Worm (Caenorhabditis elegans) whole organism, young adult: ENCODE measurements around the gene F52H2.15.

ENCODE experiments used
- B0035.1 ChIP-seq: sonication (generic microtip); optimal IDR thresholded peaks from 2 replicates; lab custom pipeline; 2016; ENCODE audit warnings: missing genetic modification characterization, mild to moderate bottlenecking, missing compliant biosample characterization, missing genotype, missing genetic modification reagents
- C17E4.6 ChIP-seq: fragments of 200-800 bp; sonication (Bioruptor generic); IDR thresholded peaks from 2 replicates; pipeline ENCODE4 v1.3.6; 2022; ENCODE audit warnings: missing genetic modification reagents, missing genetic modification characterization, missing compliant biosample characterization
- D2030.7 ChIP-seq: fragments of 200-800 bp; sonication (Bioruptor generic); IDR thresholded peaks from 2 replicates; pipeline ENCODE4 v1.3.6; 2022; ENCODE audit warnings: missing genetic modification reagents, missing genetic modification characterization, missing compliant biosample characterization
- F10E7.11 ChIP-seq: sonication (generic microtip); optimal IDR thresholded peaks from 2 replicates; lab custom pipeline; 2017; ENCODE audit warnings: mild to moderate bottlenecking, missing genetic modification characterization, moderate library complexity, missing compliant biosample characterization
- F37B4.10 ChIP-seq: fragments of 200-800 bp; sonication (Bioruptor generic); IDR thresholded peaks from 2 replicates; pipeline ENCODE4 v1.3.6; 2022; ENCODE audit warnings: missing genetic modification characterization, missing compliant biosample characterization
- F49E8.2 ChIP-seq: sonication (generic microtip); optimal IDR thresholded peaks from 3 replicates; lab custom pipeline; 2017; ENCODE audit warnings: missing genetic modification characterization, mild to moderate bottlenecking, missing compliant biosample characterization, antibody characterized with exemption, moderate library complexity; ENCODE audit not compliant: insufficient read depth
- F57A8.1 ChIP-seq: fragments of 200-800 bp; sonication (Bioruptor generic); optimal IDR thresholded peaks from 2 replicates; lab custom pipeline; 2018; ENCODE audit warnings: mild to moderate bottlenecking, missing genetic modification characterization, moderate library complexity, missing compliant biosample characterization
- T07F8.4 ChIP-seq: sonication (generic microtip); optimal IDR thresholded peaks from 2 replicates; lab custom pipeline; 2016; ENCODE audit warnings: mild to moderate bottlenecking, missing genetic modification characterization, moderate library complexity, missing compliant biosample characterization
- Y56A3A.18 ChIP-seq: fragments of 200-800 bp; sonication (Bioruptor generic); IDR thresholded peaks from 2 replicates; pipeline ENCODE4 v1.3.6; 2022; ENCODE audit warnings: missing genetic modification reagents, missing genetic modification characterization, missing compliant biosample characterization
- Y95B8A.8 ChIP-seq: fragments of 200-800 bp; sonication (Bioruptor generic); IDR thresholded peaks from 2 replicates; pipeline ENCODE4 v1.3.6; 2022; ENCODE audit warnings: missing genetic modification reagents, missing genetic modification characterization, missing compliant biosample characterization
- athp-1 ChIP-seq: sonication (generic microtip); optimal IDR thresholded peaks from 2 replicates; lab custom pipeline; 2017; ENCODE audit warnings: mild to moderate bottlenecking, missing genetic modification characterization, missing compliant biosample characterization
- attf-5 ChIP-seq: fragments of 200-800 bp; sonication (Bioruptor generic); optimal IDR thresholded peaks from 2 replicates; lab custom pipeline; 2018; ENCODE audit warnings: mild to moderate bottlenecking, missing genetic modification characterization, missing compliant biosample characterization
- attf-6 ChIP-seq: fragments of 200-800 bp; sonication (Bioruptor generic); IDR thresholded peaks from 2 replicates; pipeline ENCODE4 v1.3.6; 2022; ENCODE audit warnings: missing genetic modification reagents, missing genetic modification characterization, missing compliant biosample characterization
- bed-2 ChIP-seq: fragments of 200-800 bp; sonication (Bioruptor generic); IDR thresholded peaks from 2 replicates; pipeline ENCODE4 v1.3.6; 2022; ENCODE audit warnings: missing genetic modification reagents, missing genetic modification characterization, missing compliant biosample characterization
- ceh-100 ChIP-seq: fragments of 200-800 bp; sonication (Bioruptor generic); IDR thresholded peaks from 2 replicates; pipeline ENCODE4 v1.3.6; 2022; ENCODE audit warnings: missing genetic modification reagents, missing genetic modification characterization, missing compliant biosample characterization
- ceh-27 ChIP-seq: fragments of 200-800 bp; sonication (Bioruptor generic); optimal IDR thresholded peaks from 2 replicates; lab custom pipeline; 2018; ENCODE audit warnings: mild to moderate bottlenecking, missing genetic modification characterization, moderate library complexity, missing compliant biosample characterization
- ceh-79 ChIP-seq: sonication (generic microtip); optimal IDR thresholded peaks from 2 replicates; lab custom pipeline; 2017; ENCODE audit warnings: mild to moderate bottlenecking, missing genetic modification characterization, missing compliant biosample characterization
- chd-7 ChIP-seq: sonication (generic microtip); optimal IDR thresholded peaks from 2 replicates; lab custom pipeline; 2016; ENCODE audit warnings: mild to moderate bottlenecking, missing genetic modification characterization, moderate library complexity, missing compliant biosample characterization
- efl-1 ChIP-seq: fragments of 150-350 bp; optimal IDR thresholded peaks from 2 replicates; lab custom pipeline; 2014; ENCODE audit warnings: missing biosample characterization, missing genetic modification reagents, missing genetic modification characterization
- egl-44 ChIP-seq: fragments of 200-800 bp; sonication (Bioruptor generic); IDR thresholded peaks from 2 replicates; pipeline ENCODE4 v1.3.6; 2022; ENCODE audit warnings: missing genetic modification reagents, missing genetic modification characterization, missing compliant biosample characterization
- ekl-4 ChIP-seq: fragments of 200-800 bp; sonication (Bioruptor generic); IDR thresholded peaks from 2 replicates; pipeline ENCODE4 v1.3.6; 2022; ENCODE audit warnings: missing genetic modification reagents, missing genetic modification characterization, missing compliant biosample characterization
- ets-4 ChIP-seq: fragments of 200-800 bp; sonication (Bioruptor generic); optimal IDR thresholded peaks from 2 replicates; lab custom pipeline; 2018; ENCODE audit warnings: mild to moderate bottlenecking, missing genetic modification characterization, missing compliant biosample characterization
- hlh-26 ChIP-seq: fragments of 200-800 bp; sonication (Bioruptor generic); conservative IDR thresholded peaks from 2 replicates; pipeline ENCODE4 v1.3.6; 2022; ENCODE audit warnings: missing genetic modification reagents, missing genetic modification characterization, missing compliant biosample characterization
- hrde-1 ChIP-seq: sonication (generic microtip); optimal IDR thresholded peaks from 2 replicates; lab custom pipeline; 2016; ENCODE audit warnings: missing genetic modification characterization, mild to moderate bottlenecking, missing compliant biosample characterization, moderate library complexity, missing genotype, missing genetic modification reagents, borderline replicate concordance
- let-607 ChIP-seq, 2 experiments: fragments of 200-800 bp in 1 of 2; sonication (Bioruptor generic) in 1 of 2; sonication (generic microtip) in 1 of 2; optimal IDR thresholded peaks; 2 replicates each; lab custom pipeline; 2016 to 2018; ENCODE audit warnings: mild to moderate bottlenecking in 2 of 2, missing compliant biosample characterization in 2 of 2, missing genetic modification characterization in 2 of 2, moderate library complexity in 2 of 2, missing genotype in 1 of 2
- lin-40 ChIP-seq: sonication (generic microtip); optimal IDR thresholded peaks from 2 replicates; lab custom pipeline; 2016; ENCODE audit warnings: missing genetic modification characterization, mild to moderate bottlenecking, missing compliant biosample characterization, missing genotype, missing genetic modification reagents
- lir-1 ChIP-seq: fragments of 200-800 bp; sonication (Bioruptor generic); conservative IDR thresholded peaks from 2 replicates; pipeline ENCODE4 v1.3.6; 2022; ENCODE audit warnings: missing genetic modification reagents, missing genetic modification characterization, missing compliant biosample characterization
- lsl-1 ChIP-seq: fragments of 200-800 bp; sonication (Bioruptor generic); optimal IDR thresholded peaks from 2 replicates; lab custom pipeline; 2018; ENCODE audit warnings: mild to moderate bottlenecking, missing genetic modification characterization, moderate library complexity, missing compliant biosample characterization
- mel-28 ChIP-seq: sonication (generic microtip); optimal IDR thresholded peaks from 2 replicates; lab custom pipeline; 2016; ENCODE audit warnings: borderline replicate concordance, mild to moderate bottlenecking, missing genetic modification characterization, missing compliant biosample characterization
- nfya-2 ChIP-seq: fragments of 200-800 bp; sonication (Bioruptor generic); IDR thresholded peaks from 2 replicates; pipeline ENCODE4 v1.3.6; 2022; ENCODE audit warnings: missing genetic modification reagents, missing genetic modification characterization, missing compliant biosample characterization
- nhr-80 ChIP-seq: sonication (generic microtip); optimal IDR thresholded peaks from 2 replicates; lab custom pipeline; 2016; ENCODE audit warnings: missing genetic modification characterization, missing compliant biosample characterization
- pbrm-1 ChIP-seq: fragments of 200-800 bp; sonication (Bioruptor generic); IDR thresholded peaks from 2 replicates; pipeline ENCODE4 v1.3.6; 2022; ENCODE audit warnings: missing genetic modification reagents, missing genetic modification characterization, missing compliant biosample characterization
- repo-1 ChIP-seq: sonication (generic microtip); optimal IDR thresholded peaks from 2 replicates; lab custom pipeline; 2017; ENCODE audit warnings: mild to moderate bottlenecking, missing genetic modification characterization, missing compliant biosample characterization
- rpc-1 ChIP-seq, 2 experiments: fragments of 150-350 bp in 1 of 2; sonication (generic microtip) in 1 of 2; optimal IDR thresholded peaks; 2 replicates each; lab custom pipeline; 2014 to 2018; ENCODE audit warnings: missing biosample characterization in 1 of 2, missing genetic modification characterization in 1 of 2, missing genetic modification reagents in 1 of 2, missing genotype in 1 of 2
- sdz-38 ChIP-seq: sonication (generic microtip); optimal IDR thresholded peaks from 2 replicates; lab custom pipeline; 2016; ENCODE audit warnings: missing genotype, missing genetic modification characterization, missing compliant biosample characterization
- snpc-1.3 ChIP-seq: sonication (generic microtip); optimal IDR thresholded peaks from 2 replicates; lab custom pipeline; 2017; ENCODE audit warnings: missing genetic modification characterization, mild to moderate bottlenecking, missing compliant biosample characterization, antibody characterized with exemption, moderate library complexity, missing genotype, missing genetic modification reagents; ENCODE audit not compliant: insufficient read depth
- sptf-2 ChIP-seq: fragments of 200-800 bp; sonication (Bioruptor generic); optimal IDR thresholded peaks from 2 replicates; lab custom pipeline; 2018; ENCODE audit warnings: mild to moderate bottlenecking, missing genetic modification characterization, missing compliant biosample characterization
- tbp1 ChIP-seq: fragments of 200-800 bp; sonication (Bioruptor generic); optimal IDR thresholded peaks from 2 replicates; lab custom pipeline; 2018; ENCODE audit warnings: mild to moderate bottlenecking, missing genetic modification characterization, missing compliant biosample characterization
- tbx-9 ChIP-seq: sonication (generic microtip); optimal IDR thresholded peaks from 2 replicates; lab custom pipeline; 2016; ENCODE audit warnings: borderline replicate concordance, missing genetic modification characterization, inconsistent platforms, missing compliant biosample characterization
- unc-130 ChIP-seq: sonication (generic microtip); optimal IDR thresholded peaks from 2 replicates; lab custom pipeline; 2016; ENCODE audit warnings: missing genetic modification reagents, missing genetic modification characterization, missing compliant biosample characterization
- xnd-1 ChIP-seq: sonication (generic microtip); optimal IDR thresholded peaks from 2 replicates; lab custom pipeline; 2016; ENCODE audit warnings: missing genotype, missing genetic modification reagents, missing genetic modification characterization, missing compliant biosample characterization
- zim-3 ChIP-seq: sonication (generic microtip); optimal IDR thresholded peaks from 2 replicates; lab custom pipeline; 2017; ENCODE audit warnings: mild to moderate bottlenecking, missing genetic modification characterization, moderate library complexity, missing compliant biosample characterization
- ztf-3 ChIP-seq: fragments of 200-800 bp; sonication (Bioruptor generic); optimal IDR thresholded peaks from 2 replicates; lab custom pipeline; 2018; ENCODE audit warnings: mild to moderate bottlenecking, missing genetic modification characterization, missing compliant biosample characterization

Gene F52H2.15

ce11 chrX:2613077-2613476 is 47.9 kb downstream of the F52H2.15 start (continued):
- peak; percentile 97 for TF ChIP-seq tbp1
- peak; percentile 76 for TF ChIP-seq F57A8.1 (GFP tag; lab: Kevin White, UChicago)
- no peak for TF ChIP-seq hlh-26
- peak; percentile 64 for TF ChIP-seq hrde-1 (tag; lab: Kevin White, UChicago)
- TF ChIP-seq egl-44 (GFP tag; lab: Robert Waterston, UW), result peak; percentile 82; the same call in 1 of the 2 replicates
- peak; percentile 89 for TF ChIP-seq ceh-79 (tag; lab: Kevin White, UChicago)
- TF ChIP-seq D2030.7, result peak; percentile 82
- TF ChIP-seq mel-28 (tag; lab: Kevin White, UChicago), result peak; percentile 45
- no peak for TF ChIP-seq sdz-38 (tag; lab: Kevin White, UChicago)
- 0 out of 2 replicates have a peak, but pooled peaks have one; percentile 47 for TF ChIP-seq nfya-2 (GFP tag; lab: Robert Waterston, UW)
- 0 out of 2 replicates have a peak, but pooled peaks have one; percentile 26 for TF ChIP-seq F37B4.10 (GFP tag; lab: Robert Waterston, UW)
- TF ChIP-seq C17E4.6, result peak; percentile 37; the same call in 1 of the 2 replicates
- TF ChIP-seq F49E8.2, result no peak
- TF ChIP-seq pbrm-1 (GFP tag; lab: Robert Waterston, UW), result peak; percentile 90
- TF ChIP-seq F10E7.11 (tag; lab: Kevin White, UChicago), result peak; percentile 7
- TF ChIP-seq ceh-27 (GFP tag; lab: Kevin White, UChicago), result peak; percentile 76
- no peak for TF ChIP-seq ets-4 (GFP tag; lab: Kevin White, UChicago)
- TF ChIP-seq unc-130 (GFP tag; lab: Kevin White, UChicago), result peak; percentile 69
- TF ChIP-seq Y95B8A.8, result no peak
- TF ChIP-seq ceh-100 (GFP tag; lab: Robert Waterston, UW), result peak; percentile 28; the same call in 1 of the 2 replicates
- TF ChIP-seq lin-40 (tag; lab: Kevin White, UChicago), result peak; percentile 80
- TF ChIP-seq athp-1 (tag; lab: Kevin White, UChicago), result peak; percentile 61
- TF ChIP-seq chd-7 (tag; lab: Kevin White, UChicago), result peak; percentile 81
- TF ChIP-seq ztf-3 (GFP tag; lab: Kevin White, UChicago), result no peak
- TF ChIP-seq B0035.1 (tag; lab: Kevin White, UChicago), result peak; percentile 20
- TF ChIP-seq ekl-4 (GFP tag; lab: Robert Waterston, UW), result peak; percentile 74
- TF ChIP-seq nhr-80 (tag; lab: Kevin White, UChicago), result peak; percentile 51
- no peak for TF ChIP-seq sptf-2
- peak; percentile 61 for TF ChIP-seq T07F8.4 (tag; lab: Kevin White, UChicago)
- peak; percentile 71 for TF ChIP-seq zim-3 (tag; lab: Kevin White, UChicago)
- peak; percentile 94 for TF ChIP-seq rpc-1 (optimal IDR thresholded peaks at IDR 0.05; lab: Kevin White, UChicago)
- peak; percentile 94 for TF ChIP-seq rpc-1 (tag; optimal IDR thresholded peaks at IDR 0.05; lab: Kevin White, UChicago)
- peak; percentile 64 for TF ChIP-seq snpc-1.3
- peak; percentile 24 for TF ChIP-seq repo-1 (tag; lab: Kevin White, UChicago)
- no peak for TF ChIP-seq bed-2 (GFP tag; lab: Robert Waterston, UW)
- TF ChIP-seq tbx-9 (tag; lab: Kevin White, UChicago), result peak; percentile 69
- no peak for TF ChIP-seq lsl-1
- TF ChIP-seq efl-1 (GFP tag; lab: Kevin White, UChicago), result no peak
- peak; percentile 69 for TF ChIP-seq attf-5 (GFP tag; lab: Kevin White, UChicago)
- TF ChIP-seq attf-6 (GFP tag; lab: Robert Waterston, UW), result peak; percentile 51; the same call in 1 of the 2 replicates
- TF ChIP-seq Y56A3A.18 (GFP tag; lab: Robert Waterston, UW), result peak; percentile 90; the same call in 1 of the 2 replicates
- TF ChIP-seq let-607 (tag; optimal IDR thresholded peaks at IDR 0.05; lab: Kevin White, UChicago), result peak; percentile 36 to 57
- TF ChIP-seq xnd-1, result no peak
- TF ChIP-seq lir-1, result peak; percentile 63; the same call in 1 of the 2 replicates
